Fruit fly (Drosophila melanogaster): ENCODE measurements around the gene Npl4.
A peak's percentile ranks its signal among the peaks of the same experiment; 100 is the strongest.

The Npl4 gene

DNA sequence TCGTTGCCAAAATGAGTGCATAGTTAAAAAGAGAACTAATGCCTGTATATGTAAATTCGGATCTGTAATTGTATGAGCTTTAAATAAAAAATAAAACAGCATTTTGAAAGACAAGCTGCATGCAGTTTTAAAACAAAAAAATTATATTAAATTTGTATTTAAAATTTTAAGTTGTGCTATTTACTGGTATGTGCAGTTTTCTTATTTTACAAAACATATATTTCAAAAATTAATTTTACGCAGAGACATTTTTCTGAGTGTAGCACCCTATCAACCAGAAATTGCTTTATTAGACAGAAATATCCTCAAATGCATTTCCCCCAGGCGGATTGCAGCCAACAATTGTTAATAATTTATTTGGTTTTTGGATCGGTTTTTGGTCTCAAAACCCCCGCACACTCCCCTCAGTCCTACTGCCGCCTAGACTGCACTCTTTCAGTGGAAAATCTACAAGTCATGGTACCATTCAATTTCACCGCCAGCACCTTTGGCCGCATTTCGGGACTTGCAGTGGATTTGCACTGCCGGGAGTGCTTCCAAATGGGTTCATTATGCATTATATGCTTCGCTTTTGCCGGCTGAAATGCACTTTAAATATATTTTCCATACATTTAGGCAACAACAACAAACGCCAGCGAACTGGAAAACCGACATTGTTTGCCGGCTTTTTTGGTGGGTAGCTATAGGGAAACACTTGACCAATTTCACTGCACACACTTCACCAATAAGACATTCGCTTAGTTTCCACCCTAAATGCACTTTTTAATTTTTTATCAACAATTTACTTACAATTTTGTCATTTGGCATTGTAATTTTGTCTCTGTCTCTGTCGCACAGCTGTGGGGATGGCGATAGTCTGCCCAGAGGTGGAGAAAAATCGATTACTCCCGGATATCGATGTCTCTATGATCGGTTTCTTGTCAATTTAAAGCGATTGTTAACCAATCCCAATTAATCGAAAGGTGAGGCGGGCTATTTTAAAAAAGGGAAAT, at the start of gene Npl4 (continued):
- TF ChIP-seq vvl (GFP tag; IDR thresholded peaks at IDR 0.05), result peak; percentile 19; the same call in 1 of the 2 replicates
- no peak for TF ChIP-seq CG1647 (GFP tag; optimal IDR thresholded peaks at IDR 0.05)
- TF ChIP-seq sc (optimal IDR thresholded peaks at IDR 0.05), result no peak
- TF ChIP-seq sc (GFP tag; optimal IDR thresholded peaks at IDR 0.05), result no peak
- no peak for TF ChIP-seq CG9876 (GFP tag; optimal IDR thresholded peaks at IDR 0.05)
- TF ChIP-seq hkb (optimal IDR thresholded peaks at IDR 0.05), result no peak
- no peak for TF ChIP-seq hkb (GFP tag; IDR thresholded peaks at IDR 0.05)
- TF ChIP-seq CG43689 (GFP tag; IDR thresholded peaks at IDR 0.05), result no peak
- peak; percentile 36 for TF ChIP-seq CG9797 (GFP tag; optimal IDR thresholded peaks at IDR 0.05)
- TF ChIP-seq z (GFP tag; IDR thresholded peaks at IDR 0.05), result no peak
- TF ChIP-seq CG13894 (tag; optimal IDR thresholded peaks at IDR 0.05), result no peak
- no peak for TF ChIP-seq emc (GFP tag; optimal IDR thresholded peaks at IDR 0.05)
- no peak for TF ChIP-seq Awh (GFP tag; IDR thresholded peaks at IDR 0.05)
- TF ChIP-seq CG8281 (tag; optimal IDR thresholded peaks at IDR 0.05), result no peak
- no peak for TF ChIP-seq ERR (GFP tag; optimal IDR thresholded peaks at IDR 0.05)
- TF ChIP-seq Stat92E (GFP tag; optimal IDR thresholded peaks at IDR 0.05), result peak in 1 of 3 experiments; percentile 3
- no peak for TF ChIP-seq Fer3 (tag; optimal IDR thresholded peaks at IDR 0.05)
- no peak for TF ChIP-seq CG8359 (GFP tag; optimal IDR thresholded peaks at IDR 0.05; ENCODE audit: borderline replicate concordance)
- TF ChIP-seq CG12071 (GFP tag; optimal IDR thresholded peaks at IDR 0.05), result no peak
- TF ChIP-seq nmo (GFP tag; optimal IDR thresholded peaks at IDR 0.05), result no peak
- no peak for TF ChIP-seq Gug (GFP tag; IDR thresholded peaks at IDR 0.05)
- no peak for TF ChIP-seq CG12769 (tag; optimal IDR thresholded peaks at IDR 0.05)
- no peak for TF ChIP-seq Optix (GFP tag; IDR thresholded peaks at IDR 0.05)
- TF ChIP-seq CG6813 (GFP tag; optimal IDR thresholded peaks at IDR 0.05), result no peak
- no peak for TF ChIP-seq Mes4 (GFP tag; optimal IDR thresholded peaks at IDR 0.05)
- no peak for TF ChIP-seq HLHmδ (GFP tag; optimal IDR thresholded peaks at IDR 0.05)
- no peak for TF ChIP-seq tx (GFP tag; optimal IDR thresholded peaks at IDR 0.05)
- no peak for TF ChIP-seq CG4820 (GFP tag; optimal IDR thresholded peaks at IDR 0.05)
- no peak for TF ChIP-seq CG3995 (GFP tag; optimal IDR thresholded peaks at IDR 0.05)
- no peak for TF ChIP-seq CG15601 (tag; optimal IDR thresholded peaks at IDR 0.05)
- TF ChIP-seq zen (tag; optimal IDR thresholded peaks at IDR 0.05), result no peak
- 0 out of 2 replicates have a peak, but pooled peaks have one; percentile 18 for TF ChIP-seq onecut (GFP tag; IDR thresholded peaks at IDR 0.05)
- no peak for TF ChIP-seq CG30020 (tag; optimal IDR thresholded peaks at IDR 0.05)
- TF ChIP-seq vfl (GFP tag; optimal IDR thresholded peaks at IDR 0.05), result no peak
- TF ChIP-seq CG9437 (GFP tag; optimal IDR thresholded peaks at IDR 0.05), result peak; percentile 5
- TF ChIP-seq p53 (GFP tag; optimal IDR thresholded peaks at IDR 0.05), result no peak
- TF ChIP-seq Fer1 (GFP tag; optimal IDR thresholded peaks at IDR 0.05), result no peak
- peak; percentile 15 for TF ChIP-seq CG30403 (GFP tag; optimal IDR thresholded peaks at IDR 0.05)
- TF ChIP-seq CG18599 (GFP tag; optimal IDR thresholded peaks at IDR 0.05), result no peak
- no peak for TF ChIP-seq fd96Cb (tag; optimal IDR thresholded peaks at IDR 0.05)
- no peak for TF ChIP-seq otp (GFP tag; IDR thresholded peaks at IDR 0.05)
- TF ChIP-seq dmrt11E (tag; optimal IDR thresholded peaks at IDR 0.05), result peak; percentile 50
- no peak for TF ChIP-seq CG6683 (GFP tag; optimal IDR thresholded peaks at IDR 0.05)
- TF ChIP-seq fd3F (GFP tag; optimal IDR thresholded peaks at IDR 0.05), result no peak
- TF ChIP-seq jigr1 (GFP tag; IDR thresholded peaks at IDR 0.05), result no peak
- TF ChIP-seq CG9609 (GFP tag; optimal IDR thresholded peaks at IDR 0.05), result no peak
- TF ChIP-seq CG11247 (GFP tag; IDR thresholded peaks at IDR 0.05), result no peak
- no peak for TF ChIP-seq CG3838 (GFP tag; optimal IDR thresholded peaks at IDR 0.05)
- TF ChIP-seq slbo (GFP tag; IDR thresholded peaks at IDR 0.05), result peak; percentile 36; the same call in 1 of the 2 replicates
